Worm (Caenorhabditis elegans) whole organism, young adult: ENCODE measurements around the gene M163.8.

ENCODE experiments used
- B0035.1 ChIP-seq: sonication (generic microtip); optimal IDR thresholded peaks from 2 replicates; lab custom pipeline; 2016; ENCODE audit warnings: missing genetic modification characterization, mild to moderate bottlenecking, missing compliant biosample characterization, missing genotype, missing genetic modification reagents
- C06A6.2 ChIP-seq: fragments of 200-800 bp; sonication (Bioruptor generic); conservative IDR thresholded peaks from 2 replicates; pipeline ENCODE4 v1.3.6; 2022; ENCODE audit warnings: missing genetic modification characterization, missing compliant biosample characterization
- D2030.7 ChIP-seq: fragments of 200-800 bp; sonication (Bioruptor generic); IDR thresholded peaks from 2 replicates; pipeline ENCODE4 v1.3.6; 2022; ENCODE audit warnings: missing genetic modification reagents, missing genetic modification characterization, missing compliant biosample characterization
- F23B12.7 ChIP-seq: sonication (generic microtip); optimal IDR thresholded peaks from 2 replicates; lab custom pipeline; 2017; ENCODE audit warnings: missing genetic modification characterization, mild to moderate bottlenecking, missing compliant biosample characterization, antibody characterized with exemption, moderate library complexity; ENCODE audit not compliant: insufficient read depth
- F39B2.1 ChIP-seq: fragments of 200-800 bp; sonication (Bioruptor generic); IDR thresholded peaks from 2 replicates; pipeline ENCODE4 v1.3.6; 2022; ENCODE audit warnings: missing genetic modification reagents, missing genetic modification characterization, missing compliant biosample characterization
- F52B5.7 ChIP-seq: sonication (generic microtip); optimal IDR thresholded peaks from 2 replicates; lab custom pipeline; 2016; ENCODE audit warnings: mild to moderate bottlenecking, missing genetic modification characterization, missing compliant biosample characterization
- F57A8.1 ChIP-seq: fragments of 200-800 bp; sonication (Bioruptor generic); optimal IDR thresholded peaks from 2 replicates; lab custom pipeline; 2018; ENCODE audit warnings: mild to moderate bottlenecking, missing genetic modification characterization, moderate library complexity, missing compliant biosample characterization
- F57C9.4 ChIP-seq: sonication (generic microtip); optimal IDR thresholded peaks from 2 replicates; lab custom pipeline; 2017; ENCODE audit warnings: mild to moderate bottlenecking, missing genetic modification characterization, missing compliant biosample characterization
- T26A5.8 ChIP-seq: sonication (generic microtip); optimal IDR thresholded peaks from 2 replicates; lab custom pipeline; 2016; ENCODE audit warnings: missing genetic modification characterization, missing compliant biosample characterization
- Y79H2A.3 ChIP-seq: fragments of 200-800 bp; sonication (Bioruptor generic); conservative IDR thresholded peaks from 2 replicates; pipeline ENCODE4 v1.3.6; 2022; ENCODE audit warnings: missing genetic modification reagents, missing genetic modification characterization, missing compliant biosample characterization
- Y95B8A.8 ChIP-seq: fragments of 200-800 bp; sonication (Bioruptor generic); IDR thresholded peaks from 2 replicates; pipeline ENCODE4 v1.3.6; 2022; ENCODE audit warnings: missing genetic modification reagents, missing genetic modification characterization, missing compliant biosample characterization
- athp-1 ChIP-seq: sonication (generic microtip); optimal IDR thresholded peaks from 2 replicates; lab custom pipeline; 2017; ENCODE audit warnings: mild to moderate bottlenecking, missing genetic modification characterization, missing compliant biosample characterization
- attf-5 ChIP-seq: fragments of 200-800 bp; sonication (Bioruptor generic); optimal IDR thresholded peaks from 2 replicates; lab custom pipeline; 2018; ENCODE audit warnings: mild to moderate bottlenecking, missing genetic modification characterization, missing compliant biosample characterization
- attf-6 ChIP-seq: fragments of 200-800 bp; sonication (Bioruptor generic); IDR thresholded peaks from 2 replicates; pipeline ENCODE4 v1.3.6; 2022; ENCODE audit warnings: missing genetic modification reagents, missing genetic modification characterization, missing compliant biosample characterization
- cebp-2 ChIP-seq: fragments of 200-800 bp; sonication (Bioruptor generic); IDR thresholded peaks from 2 replicates; pipeline ENCODE4 v1.3.6; 2022; ENCODE audit warnings: missing genetic modification characterization, missing compliant biosample characterization
- ceh-27 ChIP-seq: fragments of 200-800 bp; sonication (Bioruptor generic); optimal IDR thresholded peaks from 2 replicates; lab custom pipeline; 2018; ENCODE audit warnings: mild to moderate bottlenecking, missing genetic modification characterization, moderate library complexity, missing compliant biosample characterization
- ceh-79 ChIP-seq: sonication (generic microtip); optimal IDR thresholded peaks from 2 replicates; lab custom pipeline; 2017; ENCODE audit warnings: mild to moderate bottlenecking, missing genetic modification characterization, missing compliant biosample characterization
- ceh-91 ChIP-seq: fragments of 200-800 bp; sonication (Bioruptor generic); IDR thresholded peaks from 2 replicates; pipeline ENCODE4 v1.3.6; 2022; ENCODE audit warnings: missing genetic modification reagents, missing genetic modification characterization, missing compliant biosample characterization
- die-1 ChIP-seq: sonication (generic microtip); optimal IDR thresholded peaks from 2 replicates; lab custom pipeline; 2016; ENCODE audit warnings: missing genotype, mild to moderate bottlenecking, missing genetic modification characterization, missing compliant biosample characterization
- dpl-1 ChIP-seq: fragments of 150-350 bp; optimal IDR thresholded peaks from 2 replicates; lab custom pipeline; 2014; ENCODE audit warnings: missing biosample characterization, missing genetic modification reagents, missing genetic modification characterization
- egl-44 ChIP-seq: fragments of 200-800 bp; sonication (Bioruptor generic); IDR thresholded peaks from 2 replicates; pipeline ENCODE4 v1.3.6; 2022; ENCODE audit warnings: missing genetic modification reagents, missing genetic modification characterization, missing compliant biosample characterization
- ets-4 ChIP-seq: fragments of 200-800 bp; sonication (Bioruptor generic); optimal IDR thresholded peaks from 2 replicates; lab custom pipeline; 2018; ENCODE audit warnings: mild to moderate bottlenecking, missing genetic modification characterization, missing compliant biosample characterization
- fkh-3 ChIP-seq: sonication (generic microtip); optimal IDR thresholded peaks from 2 replicates; lab custom pipeline; 2016; ENCODE audit warnings: mild to moderate bottlenecking, missing genetic modification characterization, missing compliant biosample characterization
- him-1 ChIP-seq: sonication (generic microtip); optimal IDR thresholded peaks from 2 replicates; lab custom pipeline; 2016; ENCODE audit warnings: missing genotype, missing genetic modification reagents, missing genetic modification characterization, missing compliant biosample characterization
- hmg-1.2 ChIP-seq: fragments of 200-800 bp; sonication (Bioruptor generic); IDR thresholded peaks from 2 replicates; pipeline ENCODE4 v1.3.6; 2022; ENCODE audit warnings: missing genetic modification reagents, missing genetic modification characterization, missing compliant biosample characterization
- lag-1 ChIP-seq: fragments of 200-800 bp; sonication (Bioruptor generic); IDR thresholded peaks from 2 replicates; pipeline ENCODE4 v1.3.6; 2022; ENCODE audit warnings: missing genetic modification reagents, missing genetic modification characterization, missing compliant biosample characterization
- lin-35 ChIP-seq, 3 experiments: fragments of 150-350 bp in 2 of 3; sonication (generic microtip) in 1 of 3; optimal IDR thresholded peaks; 2 replicates each; lab custom pipeline; 2014 to 2018; ENCODE audit warnings: missing biosample characterization in 3 of 3, missing genetic modification characterization in 3 of 3, missing genetic modification reagents in 3 of 3
- lin-40 ChIP-seq: sonication (generic microtip); optimal IDR thresholded peaks from 2 replicates; lab custom pipeline; 2016; ENCODE audit warnings: missing genetic modification characterization, mild to moderate bottlenecking, missing compliant biosample characterization, missing genotype, missing genetic modification reagents
- lsl-1 ChIP-seq: fragments of 200-800 bp; sonication (Bioruptor generic); optimal IDR thresholded peaks from 2 replicates; lab custom pipeline; 2018; ENCODE audit warnings: mild to moderate bottlenecking, missing genetic modification characterization, moderate library complexity, missing compliant biosample characterization
- lsy-27 ChIP-seq: sonication (generic microtip); optimal IDR thresholded peaks from 2 replicates; lab custom pipeline; 2017; ENCODE audit warnings: missing genetic modification characterization, mild to moderate bottlenecking, missing compliant biosample characterization, antibody characterized with exemption, missing genotype, borderline replicate concordance; ENCODE audit not compliant: insufficient read depth
- mcd-1 ChIP-seq: fragments of 200-800 bp; sonication (Bioruptor generic); IDR thresholded peaks from 2 replicates; pipeline ENCODE4 v1.3.6; 2022; ENCODE audit warnings: missing genetic modification reagents, missing genetic modification characterization, missing compliant biosample characterization
- mel-28 ChIP-seq: sonication (generic microtip); optimal IDR thresholded peaks from 2 replicates; lab custom pipeline; 2016; ENCODE audit warnings: borderline replicate concordance, mild to moderate bottlenecking, missing genetic modification characterization, missing compliant biosample characterization
- mes-4 ChIP-seq: sonication (generic microtip); optimal IDR thresholded peaks from 2 replicates; lab custom pipeline; 2016; ENCODE audit warnings: missing genotype, missing genetic modification characterization, missing compliant biosample characterization
- mxl-1 ChIP-seq: sonication (generic microtip); optimal IDR thresholded peaks from 2 replicates; lab custom pipeline; 2016; ENCODE audit warnings: missing genetic modification characterization, missing compliant biosample characterization
- nfya-2 ChIP-seq: fragments of 200-800 bp; sonication (Bioruptor generic); IDR thresholded peaks from 2 replicates; pipeline ENCODE4 v1.3.6; 2022; ENCODE audit warnings: missing genetic modification reagents, missing genetic modification characterization, missing compliant biosample characterization
- rpc-1 ChIP-seq, 2 experiments: fragments of 150-350 bp in 1 of 2; sonication (generic microtip) in 1 of 2; optimal IDR thresholded peaks; 2 replicates each; lab custom pipeline; 2014 to 2018; ENCODE audit warnings: missing biosample characterization in 1 of 2, missing genetic modification characterization in 1 of 2, missing genetic modification reagents in 1 of 2, missing genotype in 1 of 2
- sdz-38 ChIP-seq: sonication (generic microtip); optimal IDR thresholded peaks from 2 replicates; lab custom pipeline; 2016; ENCODE audit warnings: missing genotype, missing genetic modification characterization, missing compliant biosample characterization
- sptf-2 ChIP-seq: fragments of 200-800 bp; sonication (Bioruptor generic); optimal IDR thresholded peaks from 2 replicates; lab custom pipeline; 2018; ENCODE audit warnings: mild to moderate bottlenecking, missing genetic modification characterization, missing compliant biosample characterization
- tlf-1 ChIP-seq: fragments of 200-800 bp; sonication (Bioruptor generic); optimal IDR thresholded peaks from 2 replicates; lab custom pipeline; 2018; ENCODE audit warnings: mild to moderate bottlenecking, missing genetic modification characterization, missing compliant biosample characterization
- zim-3 ChIP-seq: sonication (generic microtip); optimal IDR thresholded peaks from 2 replicates; lab custom pipeline; 2017; ENCODE audit warnings: mild to moderate bottlenecking, missing genetic modification characterization, moderate library complexity, missing compliant biosample characterization
- ztf-22 ChIP-seq: fragments of 200-800 bp; sonication (Bioruptor generic); optimal IDR thresholded peaks from 2 replicates; lab custom pipeline; 2018; ENCODE audit warnings: mild to moderate bottlenecking, missing genetic modification characterization, moderate library complexity, missing compliant biosample characterization
- ztf-25 ChIP-seq: fragments of 200-800 bp; sonication (Bioruptor generic); IDR thresholded peaks from 2 replicates; pipeline ENCODE4 v1.3.6; 2022; ENCODE audit warnings: missing genetic modification reagents, missing genetic modification characterization, missing compliant biosample characterization
- ztf-6 ChIP-seq: fragments of 200-800 bp; sonication (Bioruptor generic); IDR thresholded peaks from 2 replicates; pipeline ENCODE4 v1.3.6; 2022; ENCODE audit warnings: missing genetic modification reagents, missing genetic modification characterization, missing compliant biosample characterization

The M163.8 gene

DNA sequence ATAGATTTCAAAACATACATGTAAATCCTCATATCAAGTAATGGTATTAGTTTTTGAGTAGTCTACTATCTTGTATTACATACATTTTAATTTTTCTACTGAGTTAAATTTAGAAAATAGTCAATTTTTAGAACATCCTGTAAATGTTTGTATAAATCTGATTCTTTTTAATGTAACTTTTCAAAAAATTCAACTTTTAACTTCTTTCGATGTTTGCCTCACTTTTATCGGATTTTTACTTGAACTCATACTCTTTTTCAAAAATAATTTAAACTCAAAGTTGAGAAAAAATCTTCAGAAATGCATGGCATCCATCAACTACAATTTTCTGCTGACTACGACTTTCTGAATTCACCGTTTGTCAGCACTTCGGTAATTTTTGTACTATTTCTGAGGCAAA, 20.4 kb upstream of the M163.8 start, which contains the start of gene M163.7:
Gene M163.7, plus strand, starts transcription at position 301 of the 400 bp plus-strand sequence.
- TF ChIP-seq lsl-1 (GFP tag; lab: Kevin White, UChicago) = no peak
- TF ChIP-seq lag-1 (GFP tag; lab: Robert Waterston, UW) = no peak
- no peak for TF ChIP-seq F52B5.7 (tag; lab: Kevin White, UChicago)
- no peak for TF ChIP-seq T26A5.8 (tag; lab: Kevin White, UChicago)
- no peak for TF ChIP-seq athp-1 (tag; lab: Kevin White, UChicago)

DNA sequence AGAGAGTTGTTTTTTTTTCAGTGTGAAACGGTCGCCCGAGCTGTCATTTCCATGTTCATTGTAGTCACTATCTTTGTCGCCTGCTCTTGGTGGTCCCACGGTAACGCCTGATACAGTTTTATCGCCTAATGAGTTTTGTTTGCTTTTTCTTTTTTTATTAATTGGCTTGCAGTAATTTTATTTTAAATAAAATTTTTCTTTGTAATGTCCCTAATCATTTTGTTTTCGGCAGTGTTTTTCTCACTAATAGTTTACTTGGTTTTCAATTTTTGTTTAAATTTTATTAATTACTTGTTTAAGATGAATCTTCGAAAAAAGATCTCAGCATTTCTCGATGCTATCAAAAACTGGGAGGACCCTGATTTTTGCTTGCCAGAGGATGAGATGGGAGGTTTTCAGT, 19.3 kb upstream of the M163.8 start, which contains the start of gene M163.22:
Gene M163.22, plus strand, starts transcription at position 301 of the 400 bp plus-strand sequence.
- no peak for TF ChIP-seq hmg-1.2 (GFP tag; lab: Robert Waterston, UW)
- TF ChIP-seq zim-3 (tag; lab: Kevin White, UChicago) = no peak
- TF ChIP-seq nfya-2 = no peak
- no peak for TF ChIP-seq C06A6.2
- no peak for TF ChIP-seq lin-40 (tag; lab: Kevin White, UChicago)
- no peak for TF ChIP-seq ztf-6
- no peak for TF ChIP-seq mcd-1 (GFP tag; lab: Robert Waterston, UW)
- TF ChIP-seq sptf-2 (GFP tag; lab: Kevin White, UChicago) = no peak
- TF ChIP-seq F57C9.4 (tag; lab: Kevin White, UChicago) = no peak
- no peak for TF ChIP-seq Y79H2A.3
- no peak for TF ChIP-seq fkh-3
- TF ChIP-seq rpc-1 (optimal IDR thresholded peaks at IDR 0.05; lab: Kevin White, UChicago) = no peak
- no peak for TF ChIP-seq rpc-1 (tag; optimal IDR thresholded peaks at IDR 0.05; lab: Kevin White, UChicago)
- no peak for TF ChIP-seq ceh-79 (tag; lab: Kevin White, UChicago)
- TF ChIP-seq ets-4 (GFP tag; lab: Kevin White, UChicago) = no peak
- no peak for TF ChIP-seq lin-35 (GFP tag; optimal IDR thresholded peaks at IDR 0.05; lab: Kevin White, UChicago)
- no peak for TF ChIP-seq tlf-1 (GFP tag; lab: Kevin White, UChicago)
- TF ChIP-seq mes-4 (tag; lab: Kevin White, UChicago) = no peak

- TF ChIP-seq ztf-22 (GFP tag; lab: Kevin White, UChicago) (no peak), F23B12.7 (no peak), ceh-91 (GFP tag; lab: Robert Waterston, UW) (no peak)
These were observed 18.4 kb upstream of the M163.8 start, which contains the start of gene M163.21 for ce11 chrX:14466532-14466931. Gene M163.21 (plus strand): TSS chrX:14466832.

ce11 chrX:14469284-14469683, 15.6 kb upstream of the M163.8 start, which contains the start of gene M163.9:
Gene M163.9 (plus strand): TSS chrX:14469584.
- TF ChIP-seq Y95B8A.8 (GFP tag; lab: Robert Waterston, UW) = no peak
- no peak for TF ChIP-seq F57A8.1 (GFP tag; lab: Kevin White, UChicago)
- TF ChIP-seq lsy-27 (tag; lab: Kevin White, UChicago) = no peak
- TF ChIP-seq egl-44 = no peak
- TF ChIP-seq mxl-1 (tag; lab: Kevin White, UChicago) = no peak
- no peak for TF ChIP-seq ceh-27 (GFP tag; lab: Kevin White, UChicago)

DNA sequence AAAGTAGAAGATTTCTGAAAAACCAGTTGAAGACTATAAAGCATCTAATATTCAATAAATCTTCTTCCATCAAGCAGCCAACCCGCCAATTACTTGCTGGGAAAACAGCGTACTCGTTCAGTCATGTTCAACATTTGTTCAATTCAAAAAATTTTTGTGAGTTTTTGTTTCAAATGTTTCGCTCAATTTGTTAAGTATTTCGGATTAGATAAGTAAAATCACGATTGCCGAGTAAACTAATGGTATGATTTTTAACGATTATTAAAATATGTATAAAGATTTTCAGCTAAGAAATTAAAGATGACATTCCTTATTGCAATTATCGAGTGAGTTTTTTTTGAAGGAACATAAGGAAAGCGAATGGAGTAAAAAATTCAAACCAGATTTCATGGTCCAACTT, 14.2 kb upstream of the M163.8 start, which contains the start of gene M163.10:
Gene M163.10, plus strand, starts transcription at position 301 of the 400 bp plus-strand sequence.
- TF ChIP-seq attf-5 (no peak), B0035.1 (tag; lab: Kevin White, UChicago) (no peak), mes-4 (tag; lab: Kevin White, UChicago) (no peak), him-1 (tag; lab: Kevin White, UChicago) (no peak), D2030.7 (GFP tag; lab: Robert Waterston, UW) (no peak), ztf-22 (GFP tag; lab: Kevin White, UChicago) (no peak), die-1 (tag; lab: Kevin White, UChicago) (no peak), dpl-1 (no peak), sdz-38 (no peak), F39B2.1 (no peak), attf-6 (GFP tag; lab: Robert Waterston, UW) (no peak), mel-28 (tag; lab: Kevin White, UChicago) (no peak), lsl-1 (GFP tag; lab: Kevin White, UChicago) (no peak), ztf-25 (GFP tag; lab: Robert Waterston, UW) (no peak), cebp-2 (GFP tag; lab: Robert Waterston, UW) (no peak)
- TF ChIP-seq, all 124 proteins: peak for 0
